Fruit fly (Drosophila melanogaster) whole organism, embryonic: Measurements from ENCODE around the gene Sf3b6.
A peak's percentile ranks its signal among the peaks of the same experiment; 100 is the strongest.

ENCODE experiments used
- Ada2b ChIP-seq: fragments of 200-800 bp; sonication (Bioruptor generic); IDR thresholded peaks from 2 replicates; pipeline ENCODE4 v1.3.6; 2022; ENCODE audit warnings: missing biosample characterization, missing genetic modification characterization
- Atf6 ChIP-seq: fragments of 200-800 bp; sonication (Bioruptor generic); IDR thresholded peaks from 2 replicates; pipeline ENCODE4 v1.3.6; 2022; ENCODE audit warnings: missing biosample characterization, missing genetic modification characterization
- CG10267 ChIP-seq: fragments of 200-800 bp; sonication (Bioruptor generic); optimal IDR thresholded peaks from 2 replicates; lab custom pipeline; 2018; ENCODE audit warnings: missing biosample characterization, mild to moderate bottlenecking, missing genetic modification characterization, moderate library complexity
- CG10565 ChIP-seq: fragments of 200-800 bp; sonication (Bioruptor generic); optimal IDR thresholded peaks from 3 replicates; lab custom pipeline; 2016; ENCODE audit warnings: missing biosample characterization, mild to moderate bottlenecking, missing genetic modification characterization
- CG11247 ChIP-seq: fragments of 200-800 bp; sonication (Bioruptor generic); IDR thresholded peaks from 2 replicates; pipeline ENCODE4 v1.3.6; 2022; ENCODE audit warnings: missing biosample characterization, missing genetic modification characterization
- CG12236 ChIP-seq: fragments of 200-800 bp; sonication (Bioruptor generic); optimal IDR thresholded peaks from 2 replicates; lab custom pipeline; 2016; ENCODE audit warnings: missing biosample characterization, missing genetic modification characterization
- CG12659 ChIP-seq: fragments of 200-800 bp; sonication (Bioruptor generic); optimal IDR thresholded peaks from 3 replicates; lab custom pipeline; 2017; ENCODE audit warnings: mild to moderate bottlenecking, missing biosample characterization, missing genetic modification reagents, missing genetic modification characterization
- CG12769 ChIP-seq: fragments of 200-800 bp; sonication (Bioruptor generic); optimal IDR thresholded peaks from 2 replicates; lab custom pipeline; 2019; ENCODE audit warnings: missing biosample characterization, mild to moderate bottlenecking, missing genetic modification characterization, moderate library complexity
- CG14014 ChIP-seq: fragments of 200-800 bp; sonication (Bioruptor generic); IDR thresholded peaks from 2 replicates; pipeline ENCODE4 v1.3.6; 2022; ENCODE audit warnings: missing biosample characterization, missing genetic modification characterization
- CG14710 ChIP-seq: fragments of 200-800 bp; sonication (Bioruptor generic); optimal IDR thresholded peaks from 3 replicates; lab custom pipeline; 2019; ENCODE audit warnings: missing biosample characterization, mild to moderate bottlenecking, missing genetic modification characterization, moderate library complexity
- CG15011 ChIP-seq: fragments of 200-800 bp; sonication (Bioruptor generic); optimal IDR thresholded peaks from 3 replicates; lab custom pipeline; 2018; ENCODE audit warnings: missing biosample characterization, mild to moderate bottlenecking, missing genetic modification characterization
- CG16779 ChIP-seq: fragments of 200-800 bp; sonication (Bioruptor generic); IDR thresholded peaks from 2 replicates; pipeline ENCODE4 v1.3.6; 2022; ENCODE audit warnings: missing biosample characterization, missing genetic modification characterization
- CG16863 ChIP-seq: fragments of 200-800 bp; sonication (Bioruptor generic); optimal IDR thresholded peaks from 3 replicates; lab custom pipeline; 2016; ENCODE audit warnings: missing biosample characterization, missing genetic modification characterization
- CG3163 ChIP-seq: fragments of 200-800 bp; sonication (Bioruptor generic); optimal IDR thresholded peaks from 3 replicates; lab custom pipeline; 2016; ENCODE audit warnings: missing biosample characterization, missing genetic modification characterization
- CG3281 ChIP-seq: fragments of 200-800 bp; sonication (Bioruptor generic); optimal IDR thresholded peaks from 3 replicates; lab custom pipeline; 2017; ENCODE audit warnings: missing biosample characterization, mild to moderate bottlenecking, missing genetic modification characterization
- CG34224 ChIP-seq: fragments of 200-800 bp; sonication (Bioruptor generic); IDR thresholded peaks from 3 replicates; pipeline ENCODE4 v1.3.6; 2022; ENCODE audit warnings: missing biosample characterization, missing genetic modification characterization; ENCODE audit not compliant: partially characterized antibody
- CG4328 ChIP-seq: fragments of 200-800 bp; sonication (Bioruptor generic); optimal IDR thresholded peaks from 3 replicates; lab custom pipeline; 2017; ENCODE audit warnings: missing biosample characterization, missing genetic modification reagents, missing genetic modification characterization
- CG8944 ChIP-seq: fragments of 200-800 bp; sonication (Bioruptor generic); optimal IDR thresholded peaks from 3 replicates; lab custom pipeline; 2016; ENCODE audit warnings: missing biosample characterization, missing genetic modification characterization
- CG9215 ChIP-seq: fragments of 200-800 bp; sonication (Bioruptor generic); IDR thresholded peaks from 2 replicates; pipeline ENCODE4 v1.3.6; 2022; ENCODE audit warnings: missing biosample characterization, missing genetic modification characterization
- Dll ChIP-seq: fragments of 200-800 bp; sonication (Bioruptor generic); IDR thresholded peaks from 4 replicates; pipeline ENCODE4 v1.3.6; 2022; ENCODE audit warnings: missing biosample characterization, missing genetic modification characterization; ENCODE audit not compliant: partially characterized antibody
- HmgZ ChIP-seq: fragments of 200-800 bp; sonication (Bioruptor generic); optimal IDR thresholded peaks from 2 replicates; lab custom pipeline; 2018; ENCODE audit warnings: missing biosample characterization, mild to moderate bottlenecking, missing genetic modification characterization
- Lpt ChIP-seq: fragments of >200 bp; optimal IDR thresholded peaks from 2 replicates; lab custom pipeline; 2018; ENCODE audit warnings: missing biosample characterization, missing genetic modification characterization
- Max ChIP-seq: fragments of 200-800 bp; sonication (Bioruptor generic); optimal IDR thresholded peaks from 2 replicates; lab custom pipeline; 2016; ENCODE audit warnings: missing biosample characterization, mild to moderate bottlenecking, missing genetic modification characterization
- NC2β ChIP-seq: fragments of 200-800 bp; sonication (Bioruptor generic); optimal IDR thresholded peaks from 2 replicates; lab custom pipeline; 2016; ENCODE audit warnings: missing biosample characterization, missing genetic modification characterization
- Oaz ChIP-seq: fragments of 200-800 bp; sonication (Bioruptor generic); IDR thresholded peaks from 2 replicates; pipeline ENCODE4 v1.3.6; 2022; ENCODE audit warnings: missing biosample characterization, missing genetic modification characterization
- Sry-δ ChIP-seq: fragments of 200-800 bp; sonication (Bioruptor generic); optimal IDR thresholded peaks from 2 replicates; lab custom pipeline; 2016; ENCODE audit warnings: missing biosample characterization, missing genetic modification characterization
- Ssrp ChIP-seq: fragments of 200-800 bp; sonication (Bioruptor generic); optimal IDR thresholded peaks from 2 replicates; lab custom pipeline; 2018; ENCODE audit warnings: missing biosample characterization, mild to moderate bottlenecking, missing genetic modification characterization, moderate library complexity
- ac ChIP-seq: fragments of 200-800 bp; sonication (Bioruptor generic); optimal IDR thresholded peaks from 3 replicates; lab custom pipeline; 2017; ENCODE audit warnings: missing biosample characterization, mild to moderate bottlenecking, missing genetic modification characterization
- bbx ChIP-seq: fragments of 200-800 bp; sonication (Bioruptor generic); IDR thresholded peaks from 2 replicates; pipeline ENCODE4 v1.3.6; 2022; ENCODE audit warnings: missing biosample characterization, missing genetic modification characterization; ENCODE audit not compliant: partially characterized antibody
- ci ChIP-seq: fragments of 200-800 bp; sonication (Bioruptor generic); IDR thresholded peaks from 3 replicates; pipeline ENCODE4 v1.3.6; 2022; ENCODE audit warnings: missing biosample characterization, missing genetic modification characterization
- dan ChIP-seq: fragments of 200-800 bp; sonication (Bioruptor generic); IDR thresholded peaks from 2 replicates; pipeline ENCODE4 v1.3.6; 2022; ENCODE audit warnings: missing biosample characterization, missing genetic modification characterization
- dati ChIP-seq: fragments of 200-800 bp; sonication (Bioruptor generic); IDR thresholded peaks from 2 replicates; pipeline ENCODE4 v1.3.6; 2022; ENCODE audit warnings: missing biosample characterization, missing genetic modification characterization
- fd96Cb ChIP-seq: fragments of 200-800 bp; sonication (Bioruptor generic); optimal IDR thresholded peaks from 2 replicates; lab custom pipeline; 2018; ENCODE audit warnings: missing biosample characterization, mild to moderate bottlenecking, missing genetic modification characterization, moderate library complexity
- fru ChIP-seq: fragments of >200 bp; optimal IDR thresholded peaks from 2 replicates; lab custom pipeline; 2017
- hb ChIP-seq: fragments of 200-800 bp; sonication (Bioruptor generic); IDR thresholded peaks from 3 replicates; pipeline ENCODE4 v1.3.6; 2022; ENCODE audit warnings: missing biosample characterization, missing genetic modification characterization; ENCODE audit not compliant: partially characterized antibody
- inv ChIP-seq: fragments of 200-800 bp; sonication (Bioruptor generic); IDR thresholded peaks from 2 replicates; pipeline ENCODE4 v1.3.6; 2022; ENCODE audit warnings: missing biosample characterization, missing genetic modification characterization; ENCODE audit not compliant: partially characterized antibody
- jing ChIP-seq: fragments of 200-800 bp; sonication (Bioruptor generic); optimal IDR thresholded peaks from 2 replicates; lab custom pipeline; 2018; ENCODE audit warnings: missing biosample characterization, mild to moderate bottlenecking, missing genetic modification characterization
- lab ChIP-seq: fragments of 200-800 bp; sonication (Bioruptor generic); optimal IDR thresholded peaks from 3 replicates; lab custom pipeline; 2017; ENCODE audit warnings: missing biosample characterization, missing genetic modification characterization, mild to moderate bottlenecking, moderate library complexity, missing genetic modification reagents
- nerfin-2 ChIP-seq: fragments of 200-800 bp; sonication (Bioruptor generic); IDR thresholded peaks from 2 replicates; pipeline ENCODE4 v1.3.6; 2022; ENCODE audit warnings: missing biosample characterization, missing genetic modification characterization; ENCODE audit not compliant: partially characterized antibody
- odd ChIP-seq: fragments of 200-800 bp; sonication (Bioruptor generic); optimal IDR thresholded peaks from 2 replicates; lab custom pipeline; 2017; ENCODE audit warnings: missing biosample characterization, mild to moderate bottlenecking, missing genetic modification characterization
- p53 ChIP-seq: fragments of 200-800 bp; sonication (Bioruptor generic); optimal IDR thresholded peaks from 2 replicates; lab custom pipeline; 2016; ENCODE audit warnings: missing biosample characterization, missing genetic modification characterization
- ranshi ChIP-seq: fragments of 200-800 bp; sonication (Bioruptor generic); IDR thresholded peaks from 2 replicates; pipeline ENCODE4 v1.3.6; 2022; ENCODE audit warnings: missing biosample characterization, missing genetic modification characterization
- run ChIP-seq: fragments of 200-800 bp; sonication (Bioruptor generic); optimal IDR thresholded peaks from 3 replicates; lab custom pipeline; 2018; ENCODE audit warnings: missing biosample characterization, mild to moderate bottlenecking, missing genetic modification characterization
- sd ChIP-seq: fragments of 200-800 bp; sonication (Bioruptor generic); optimal IDR thresholded peaks from 3 replicates; lab custom pipeline; 2018; ENCODE audit warnings: missing biosample characterization, mild to moderate bottlenecking, missing genetic modification characterization, moderate library complexity
- tll ChIP-seq, 2 experiments: fragments of 200-800 bp in 1 of 2; fragments of >200 bp in 1 of 2; sonication (Bioruptor generic) in 1 of 2; optimal IDR thresholded peaks; 2 replicates each; lab custom pipeline; 2017 to 2019; ENCODE audit warnings: missing biosample characterization in 2 of 2, missing genetic modification characterization in 2 of 2, mild to moderate bottlenecking in 1 of 2, moderate library complexity in 1 of 2
- trem ChIP-seq: fragments of 200-800 bp; optimal IDR thresholded peaks from 3 replicates; lab custom pipeline; 2019; ENCODE audit warnings: missing biosample characterization, mild to moderate bottlenecking, missing genetic modification characterization, moderate library complexity
- wek ChIP-seq: fragments of 200-800 bp; sonication (Bioruptor generic); optimal IDR thresholded peaks from 3 replicates; lab custom pipeline; 2018; ENCODE audit warnings: missing biosample characterization, mild to moderate bottlenecking, missing genetic modification characterization, moderate library complexity
- yki ChIP-seq: fragments of >200 bp; optimal IDR thresholded peaks from 3 replicates; lab custom pipeline; 2018
- zen2 ChIP-seq: fragments of 200-800 bp; sonication (Bioruptor generic); IDR thresholded peaks from 3 replicates; pipeline ENCODE4 v1.3.6; 2022; ENCODE audit warnings: missing biosample characterization, missing genetic modification characterization; ENCODE audit not compliant: partially characterized antibody
- zf30C ChIP-seq: fragments of 200-800 bp; sonication (Bioruptor generic); optimal IDR thresholded peaks from 3 replicates; lab custom pipeline; 2018; ENCODE audit warnings: missing biosample characterization, mild to moderate bottlenecking, missing genetic modification characterization
- zfh2 ChIP-seq: fragments of 200-800 bp; sonication (Bioruptor generic); optimal IDR thresholded peaks from 2 replicates; lab custom pipeline; 2016; ENCODE audit warnings: missing biosample characterization, missing genetic modification characterization

Gene Sf3b6

dm6 chr3L:6181776-6182175 lies 11.2 kb downstream of the Sf3b6 start, which contains the start of gene CG10274 (continued):
- TF ChIP-seq nerfin-2 (no peak), Max (peak; percentile 74), CG9215 (GFP tag; lab: Robert Waterston, UW) (peak; percentile 77), CG16863 (GFP tag; lab: Kevin White, UChicago) (peak; percentile 64), trem (peak; percentile 98), Ssrp (tag; lab: Kevin White, UChicago) (peak; percentile 80), lab (GFP tag; lab: Kevin White, UChicago) (no peak), fd96Cb (tag; lab: Kevin White, UChicago) (peak; percentile 65), zen2 (no peak), CG3163 (peak; percentile 15), tll (GFP tag; optimal IDR thresholded peaks at IDR 0.05; lab: Kevin White, UChicago) (peak in 1 of 2 experiments; percentile 44), CG11247 (GFP tag; lab: Robert Waterston, UW) (peak; percentile 59; the same call in 1 of the 2 replicates), CG14710 (tag; lab: Kevin White, UChicago) (peak; percentile 86), Oaz (no peak), dati (GFP tag; lab: Robert Waterston, UW) (no peak), CG16779 (GFP tag; lab: Robert Waterston, UW) (no peak), Atf6 (peak; percentile 66), jing (GFP tag; lab: Kevin White, UChicago) (no peak), CG10565 (GFP tag; lab: Kevin White, UChicago) (peak; percentile 33), dan (GFP tag; lab: Robert Waterston, UW) (no peak), hb (no peak), CG12659 (peak; percentile 84), ranshi (peak; percentile 61; the same call in 1 of the 2 replicates), bbx (no peak), Sry-δ (GFP tag; lab: Kevin White, UChicago) (peak; percentile 44), zf30C (GFP tag; lab: Kevin White, UChicago) (no peak), fru (lab: Kevin White, UChicago) (no peak), ac (GFP tag; lab: Kevin White, UChicago) (no peak), yki (lab: Kevin White, UChicago) (no peak), NC2β (GFP tag; lab: Kevin White, UChicago) (peak; percentile 23), HmgZ (tag; lab: Kevin White, UChicago) (peak; percentile 90), zfh2 (GFP tag; lab: Kevin White, UChicago) (peak; percentile 80), CG15011 (no peak), odd (GFP tag; lab: Kevin White, UChicago) (no peak), CG8944 (peak; percentile 63), CG12236 (peak; percentile 21), wek (no peak), Ada2b (GFP tag; lab: Robert Waterston, UW) (peak; percentile 60), CG10267 (peak; percentile 98), Dll (GFP tag; lab: Robert Waterston, UW) (no peak), CG4328 (peak; percentile 50), inv (no peak), CG14014 (GFP tag; lab: Robert Waterston, UW) (peak; percentile 76), run (tag; lab: Kevin White, UChicago) (no peak), CG34224 (GFP tag; lab: Robert Waterston, UW) (no peak), CG3281 (GFP tag; lab: Kevin White, UChicago) (no peak), Lpt (GFP tag; lab: Kevin White, UChicago) (no peak), p53 (no peak), ci (GFP tag; lab: Robert Waterston, UW) (peak; percentile 35; the same call in 1 of the 3 replicates), CG12769 (tag; lab: Kevin White, UChicago) (no peak), sd (tag; lab: Kevin White, UChicago) (peak; percentile 98)
